Fruit fly (Drosophila melanogaster) ovary, adult (tissue): ENCODE measurements around the gene Rcd7.
A peak's percentile ranks its signal among the peaks of the same experiment; 100 is the strongest.

ENCODE experiments used
- CG17801 ChIP-seq: fragments of 200-800 bp; optimal IDR thresholded peaks from 2 replicates; lab custom pipeline; 2019; ENCODE audit warnings: missing biosample characterization, mild to moderate bottlenecking, missing genetic modification characterization, moderate library complexity; ENCODE audit not compliant: partially characterized antibody

Gene Rcd7

DNA sequence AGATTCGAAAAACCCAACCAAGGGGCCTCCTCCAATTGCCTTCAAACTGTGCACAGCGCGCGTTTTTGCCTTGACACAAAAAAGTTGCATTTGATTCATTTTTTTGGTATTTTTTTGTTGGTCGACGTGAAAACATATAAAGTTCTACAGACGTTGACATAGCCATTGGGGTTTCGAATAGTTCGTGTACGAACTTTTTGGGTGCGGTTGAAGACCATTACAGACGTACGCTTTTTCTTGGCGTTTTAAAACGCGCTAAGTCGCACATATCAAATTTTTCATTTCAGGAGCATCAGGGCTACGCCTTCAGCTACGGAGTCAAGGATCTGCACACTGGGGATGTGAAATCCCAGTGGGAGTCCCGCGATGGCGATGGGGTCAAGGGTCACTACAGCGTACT, 19.2 kb upstream of the Rcd7 start:
- no peak for TF ChIP-seq CG17801

DNA sequence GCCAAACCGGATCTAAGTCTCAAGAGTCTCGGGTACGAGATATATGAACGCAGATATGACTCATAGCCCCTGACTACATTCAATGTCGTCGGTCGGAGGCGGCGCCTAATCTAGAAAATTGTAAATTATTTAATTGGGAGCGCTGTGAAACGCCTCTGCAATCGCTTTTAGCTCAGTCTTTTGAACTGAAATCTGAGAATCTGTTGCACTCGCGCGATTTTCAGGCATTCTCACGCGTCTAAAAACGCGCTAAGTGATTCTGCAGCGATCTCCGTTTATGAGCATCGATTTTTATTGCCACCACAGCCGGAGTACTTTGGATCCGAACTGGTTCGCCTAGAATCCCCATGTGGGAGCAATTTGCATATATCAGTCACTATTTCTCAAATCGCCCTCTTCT, 16.4 kb upstream of the Rcd7 start:
- TF ChIP-seq CG17801 = no peak

DNA sequence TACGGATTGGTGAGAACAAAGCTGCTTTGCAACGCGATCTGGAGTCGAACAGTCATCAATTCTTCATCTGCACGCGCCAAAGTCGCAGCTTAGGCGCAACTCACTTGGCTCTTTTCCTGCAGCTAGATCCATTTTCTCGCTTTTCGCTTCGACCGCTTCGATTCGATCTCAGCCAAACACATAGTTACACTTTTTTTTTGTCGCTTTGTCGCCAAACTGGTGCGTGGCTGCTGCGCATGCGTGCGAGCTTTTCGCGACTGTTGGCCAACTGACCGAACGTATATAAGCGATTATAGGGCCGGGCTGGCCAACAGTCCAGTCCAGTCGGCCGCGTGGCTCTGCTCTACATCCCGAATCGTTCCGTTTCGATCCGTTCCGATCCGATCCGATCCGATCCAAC, 12.5 kb upstream of the Rcd7 start, which contains the start of gene Cpr76Bd:
Cpr76Bd (plus strand) TSS at position 301 of the 400 bp plus-strand sequence.
- no peak for TF ChIP-seq CG17801

DNA sequence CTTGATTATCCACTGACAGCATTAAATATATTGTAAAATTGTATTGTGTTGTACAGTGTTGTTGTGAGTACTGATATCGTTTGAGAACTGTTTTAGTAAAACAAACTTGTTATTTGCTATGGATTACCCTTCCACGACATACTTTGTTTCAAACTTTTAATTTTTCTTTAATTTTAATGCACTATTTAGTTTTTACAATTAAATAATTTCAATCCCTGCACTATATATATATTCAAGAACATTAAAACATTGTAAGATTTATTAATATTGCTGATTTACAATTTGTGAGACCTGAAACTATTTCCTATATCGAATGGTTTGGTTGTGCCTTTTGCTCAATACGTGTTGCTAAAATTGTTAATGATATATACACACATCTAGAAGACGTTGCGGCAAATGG, 805 bp upstream of the Rcd7 start, which contains the start of the genes CG46434 and Dred:
CG46434 (minus strand) TSS at position 101 of the 400 bp plus-strand sequence.
Dred (minus strand) TSS at position 101 of the 400 bp plus-strand sequence.
- no peak for TF ChIP-seq CG17801

DNA sequence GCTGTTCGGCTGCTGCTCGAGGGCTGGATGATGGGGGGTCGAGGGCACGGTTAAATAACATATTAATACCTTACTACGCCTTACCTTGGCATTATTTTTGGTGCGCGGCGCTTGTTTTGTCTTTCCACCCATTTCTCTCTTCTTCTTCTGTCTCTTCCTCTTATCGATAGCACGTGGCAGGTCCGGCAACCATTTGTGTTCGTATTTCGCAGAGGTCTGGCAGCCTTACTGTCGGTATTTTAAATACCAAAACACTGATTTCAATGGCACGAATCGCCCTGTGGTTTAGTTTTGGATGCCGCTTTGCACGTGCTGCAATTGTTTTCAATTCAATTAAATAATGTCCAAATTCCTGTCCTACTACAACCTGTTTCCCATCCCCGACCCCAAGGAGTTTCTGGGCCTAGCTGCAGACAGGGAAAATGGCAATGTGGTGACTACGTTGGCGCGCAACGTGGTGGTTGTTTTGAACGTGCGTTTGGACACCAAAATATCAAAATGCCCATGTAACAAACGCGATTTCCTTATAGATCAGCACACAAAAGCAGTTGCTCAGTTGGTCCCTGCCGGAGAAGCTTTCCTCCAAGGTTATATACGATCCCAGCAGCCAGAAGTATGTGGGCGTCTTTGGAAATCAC, 7.3 kb downstream of the Rcd7 start, which contains the start of the genes Ltn1 and CG9300:
Ltn1 (minus strand) TSS at position 155 of the 638 bp plus-strand sequence.
CG9300 (plus strand) TSS at position 285 of the 638 bp plus-strand sequence.
- TF ChIP-seq CG17801 = peak; percentile 27

DNA sequence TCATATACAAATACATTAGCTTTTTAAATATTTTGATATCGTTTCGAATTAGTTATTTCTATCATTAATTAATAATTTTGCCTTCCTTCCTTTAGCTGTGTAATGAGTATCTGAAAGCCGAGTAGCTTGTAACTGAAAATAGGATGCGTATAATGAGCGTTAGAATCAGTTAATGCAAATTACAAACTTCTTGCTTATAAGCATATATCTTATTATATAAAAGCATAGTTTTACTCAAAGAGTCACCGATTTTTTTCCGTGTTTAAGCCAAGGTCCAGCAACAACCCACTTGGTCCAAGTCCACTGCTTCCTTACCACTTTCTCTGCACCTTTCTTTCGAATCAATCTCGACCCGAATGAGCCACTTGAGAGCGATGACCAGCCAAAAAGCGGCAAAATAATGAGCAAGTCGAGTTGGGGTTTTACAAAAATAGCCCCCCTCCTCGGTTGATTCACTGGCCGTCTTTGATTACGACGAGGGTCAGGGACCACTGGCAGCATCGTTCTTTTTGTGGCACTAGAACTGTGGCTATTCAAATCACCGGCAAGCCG, 11.1 kb downstream of the Rcd7 start:
- TF ChIP-seq CG17801 = no peak

DNA sequence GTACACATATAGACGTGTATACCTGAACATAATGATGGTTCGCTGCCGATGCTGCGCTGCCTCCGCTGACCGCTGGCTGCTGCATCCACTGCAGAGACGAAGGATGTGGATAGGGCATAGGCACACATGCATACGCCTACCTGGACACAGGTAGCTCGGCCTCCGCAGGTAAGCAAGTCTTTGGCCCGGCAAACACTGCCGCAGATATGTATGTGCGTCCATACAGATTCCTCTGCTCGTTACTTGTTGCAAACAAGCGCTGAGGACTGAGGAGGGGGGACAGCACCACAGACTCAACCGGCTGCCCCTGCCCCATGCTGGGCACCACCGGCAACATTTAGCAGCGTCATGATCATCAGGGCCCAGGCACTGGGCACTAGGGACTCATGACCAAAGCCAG, 11.8 kb downstream of the Rcd7 start:
- TF ChIP-seq CG17801 = no peak

DNA sequence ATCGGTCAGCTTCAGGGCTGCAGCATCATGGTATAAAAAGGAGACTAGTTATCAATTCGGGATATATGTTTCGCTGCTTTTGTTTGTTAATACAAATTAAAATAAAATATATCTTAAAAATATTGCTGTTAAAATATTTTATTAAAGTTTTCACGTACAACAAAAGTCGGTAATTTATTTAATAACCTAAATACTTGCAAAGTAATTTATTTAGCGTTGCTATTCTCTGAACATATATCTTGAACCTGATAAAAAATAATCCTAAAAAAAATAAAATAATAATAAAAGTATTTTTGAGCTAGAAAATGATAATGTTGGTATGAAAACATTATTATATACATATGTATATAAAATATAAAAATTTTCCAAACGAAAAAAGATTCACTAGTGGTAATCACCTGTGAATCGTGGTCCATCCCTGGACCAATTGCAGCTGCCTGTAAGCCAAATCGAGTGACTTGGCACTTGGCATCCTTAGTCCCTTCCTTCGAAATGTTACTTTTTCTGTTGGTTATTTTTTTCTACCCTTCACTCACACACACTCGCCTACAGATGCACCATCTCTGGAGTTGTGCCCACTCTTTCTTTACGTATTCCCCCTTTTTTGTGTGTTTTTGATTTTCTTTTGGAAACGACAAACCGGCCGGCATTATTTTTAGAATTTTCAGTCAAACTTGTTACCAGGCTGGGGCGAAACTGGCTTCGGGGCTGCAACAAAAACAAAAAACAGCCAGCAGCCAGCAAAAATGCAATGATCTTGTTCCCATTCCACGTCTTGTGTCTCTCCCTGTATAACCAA, 12.5 kb downstream of the Rcd7 start:
- no peak for TF ChIP-seq CG17801

DNA sequence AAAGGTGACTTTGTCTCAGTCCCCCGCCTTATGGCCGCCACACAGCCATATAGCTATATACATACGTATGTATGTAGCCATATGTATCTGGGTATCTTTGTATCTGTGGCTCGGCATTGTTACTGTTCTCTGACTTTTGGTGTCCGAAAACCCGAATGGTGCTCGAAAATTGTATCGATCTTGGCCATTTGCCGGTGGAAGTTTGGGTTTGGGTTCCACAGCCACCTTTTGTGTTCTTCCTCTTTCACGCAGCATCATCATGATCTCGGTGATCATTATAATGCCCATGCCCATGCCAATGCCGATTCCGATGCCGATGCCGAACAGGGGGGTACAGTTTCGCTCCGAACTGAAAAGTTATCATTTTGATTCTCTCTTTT, 13.1 kb downstream of the Rcd7 start:
- TF ChIP-seq CG17801 = no peak

DNA sequence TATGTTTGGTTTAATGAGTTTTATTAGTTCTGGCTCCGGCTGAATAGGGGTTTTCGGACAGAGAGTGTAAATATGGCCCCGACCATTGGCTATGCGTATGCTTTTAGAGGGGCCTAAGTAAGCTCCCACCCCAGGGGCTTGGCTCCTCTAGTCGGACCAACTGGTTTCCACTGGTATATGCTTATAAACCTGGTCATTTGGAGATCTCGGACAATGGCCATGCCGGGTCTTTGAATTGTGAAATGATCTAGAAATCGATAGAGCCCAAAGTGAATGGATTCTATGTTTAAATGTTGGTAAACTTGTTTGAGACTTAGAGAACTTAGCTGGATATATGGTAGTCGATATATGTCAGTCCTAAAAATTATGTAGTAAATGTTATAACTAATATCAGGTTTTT, 13.8 kb downstream of the Rcd7 start:
- TF ChIP-seq CG17801 = no peak

DNA sequence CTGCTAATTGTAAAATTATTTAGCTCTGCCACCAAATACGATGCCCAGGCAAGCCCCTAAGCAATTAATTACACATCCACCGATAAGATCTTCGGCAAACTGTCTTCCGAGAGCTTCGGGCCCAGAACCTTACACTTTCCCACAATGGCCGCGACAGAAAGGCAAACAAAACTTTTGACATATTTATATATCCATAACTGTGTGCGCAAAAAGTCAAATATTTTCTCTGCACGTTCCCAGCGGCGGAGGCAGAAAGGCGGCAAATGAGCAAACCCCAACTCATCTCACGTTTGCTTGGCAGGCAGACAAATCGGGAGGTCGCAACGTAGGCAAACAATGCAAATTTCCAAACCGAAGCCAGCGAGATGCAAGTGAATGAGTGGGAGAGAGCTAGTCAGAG, 14.3 kb downstream of the Rcd7 start:
- TF ChIP-seq CG17801 = no peak

DNA sequence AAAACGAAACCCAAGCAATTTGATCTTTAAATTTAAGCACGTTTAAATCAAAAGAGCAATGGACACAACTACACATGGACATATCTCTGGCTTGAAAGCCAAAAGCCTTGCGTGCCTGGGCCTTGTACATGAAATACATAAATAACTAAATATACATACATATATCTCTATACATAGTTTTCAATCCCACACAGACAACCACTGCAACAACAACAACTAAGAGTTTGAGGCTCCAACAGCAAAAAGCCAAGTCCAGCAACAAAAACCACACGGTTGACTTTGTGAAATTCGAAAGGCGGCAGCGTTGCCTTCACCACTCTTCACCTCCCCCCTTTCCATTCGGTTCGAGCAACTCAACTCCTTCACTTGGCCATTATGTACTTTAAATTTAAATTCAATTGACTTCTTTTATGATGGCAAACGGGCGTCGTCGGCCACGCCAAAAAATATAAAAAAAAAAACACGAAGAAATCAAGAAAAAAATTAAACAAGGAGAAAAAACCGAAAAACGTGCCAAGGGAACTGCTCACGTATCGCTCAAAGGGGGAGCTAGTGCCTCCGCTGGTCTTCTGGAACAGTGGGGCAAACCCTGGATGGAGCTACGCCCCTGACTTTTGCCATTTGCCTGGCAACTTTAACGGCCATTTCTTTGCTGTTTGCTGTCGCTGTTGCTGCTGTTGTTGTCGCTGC, 15.2 kb downstream of the Rcd7 start:
- TF ChIP-seq CG17801 = no peak

DNA sequence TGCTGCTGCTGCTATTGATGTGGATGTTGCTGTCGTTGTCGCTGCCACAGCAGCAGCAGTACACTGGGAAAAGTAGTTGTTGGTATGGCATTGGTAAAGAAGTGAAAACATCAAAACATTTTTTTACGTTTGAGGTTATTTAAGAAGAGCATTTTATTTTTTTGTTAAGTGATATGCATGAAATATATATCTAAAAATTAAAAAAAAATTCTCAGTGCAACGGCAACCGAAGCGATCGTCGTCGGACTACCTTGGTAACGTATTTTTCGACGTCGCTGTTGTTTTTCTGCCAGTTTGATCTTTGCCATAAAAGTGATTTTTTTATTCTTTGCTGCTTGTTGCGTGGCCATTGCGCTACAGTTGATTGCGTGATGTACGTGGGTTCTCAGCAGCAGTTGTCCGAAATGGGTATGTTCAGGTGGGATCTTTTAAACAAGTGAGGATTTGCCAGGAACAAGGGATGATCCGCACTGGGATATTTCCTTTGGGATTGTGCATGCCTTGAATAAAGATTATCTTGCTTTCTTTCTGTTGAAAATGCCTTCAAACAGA, 15.9 kb downstream of the Rcd7 start:
- TF ChIP-seq CG17801 = no peak

DNA sequence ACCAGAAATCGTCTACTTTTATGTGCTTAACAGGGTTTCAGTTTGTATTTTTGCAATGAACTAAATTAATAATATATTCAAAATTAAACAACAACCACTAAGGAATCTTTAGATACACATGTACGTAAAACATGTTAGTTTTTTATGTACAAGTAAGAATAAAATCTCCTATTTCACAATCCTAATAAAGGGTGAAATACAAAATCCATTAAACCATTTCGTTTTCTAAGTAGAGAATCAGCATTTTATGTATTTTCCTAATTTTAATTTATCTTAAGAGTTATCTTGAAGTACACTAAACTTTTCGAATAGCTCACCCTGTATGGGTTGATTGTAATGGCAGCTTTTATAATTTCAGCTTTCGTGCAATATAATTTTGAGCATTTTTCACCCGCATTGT, 16.8 kb downstream of the Rcd7 start:
- TF ChIP-seq CG17801 = no peak

DNA sequence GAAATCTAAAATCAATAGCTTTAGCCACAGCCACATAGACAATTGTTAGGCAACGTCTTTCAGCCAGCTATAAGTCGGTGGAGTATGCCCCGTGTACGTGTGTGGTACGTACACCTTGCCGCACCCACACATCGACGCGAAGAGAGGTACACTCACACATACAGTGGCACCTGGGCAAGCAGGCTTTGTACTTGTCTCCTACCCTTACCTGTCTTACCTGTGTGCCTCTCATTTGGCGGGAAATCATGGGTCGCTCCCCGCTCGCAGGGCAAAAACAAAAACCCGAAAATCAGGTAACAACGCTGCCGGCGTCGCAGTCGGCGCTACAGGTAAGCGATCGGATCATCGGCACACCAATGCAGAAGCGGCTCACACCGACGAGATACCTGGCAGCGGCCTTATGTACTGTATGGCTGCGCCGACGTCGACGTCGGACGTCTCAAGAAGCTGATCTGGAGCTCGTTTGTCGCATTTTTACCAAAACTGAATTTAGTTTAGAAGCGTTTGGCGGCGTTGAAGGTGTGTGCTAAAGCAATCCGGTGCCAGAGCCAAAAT, 17.3 kb downstream of the Rcd7 start:
- TF ChIP-seq CG17801 = no peak

DNA sequence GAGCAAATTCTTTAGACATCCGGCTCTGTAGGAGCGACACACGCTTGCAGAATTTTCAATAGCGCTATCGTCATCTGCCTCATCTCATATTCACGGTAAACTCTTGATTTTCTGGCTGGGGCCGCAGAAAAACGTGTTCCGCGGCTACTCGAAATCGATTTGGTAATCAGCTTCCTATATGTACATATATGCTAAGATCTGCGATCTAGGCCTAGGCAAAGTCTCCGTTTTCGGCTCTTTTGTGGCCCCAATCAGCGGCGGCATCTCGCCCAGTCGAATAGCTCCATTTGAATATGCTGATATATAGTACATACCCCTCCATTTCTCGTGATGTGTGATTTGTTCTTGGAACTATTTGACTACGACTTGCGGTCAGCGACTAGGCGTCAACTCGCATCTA, 18.1 kb downstream of the Rcd7 start:
- no peak for TF ChIP-seq CG17801
